Worm (Caenorhabditis elegans): Measurements from ENCODE around the gene oig-3.

DNA sequence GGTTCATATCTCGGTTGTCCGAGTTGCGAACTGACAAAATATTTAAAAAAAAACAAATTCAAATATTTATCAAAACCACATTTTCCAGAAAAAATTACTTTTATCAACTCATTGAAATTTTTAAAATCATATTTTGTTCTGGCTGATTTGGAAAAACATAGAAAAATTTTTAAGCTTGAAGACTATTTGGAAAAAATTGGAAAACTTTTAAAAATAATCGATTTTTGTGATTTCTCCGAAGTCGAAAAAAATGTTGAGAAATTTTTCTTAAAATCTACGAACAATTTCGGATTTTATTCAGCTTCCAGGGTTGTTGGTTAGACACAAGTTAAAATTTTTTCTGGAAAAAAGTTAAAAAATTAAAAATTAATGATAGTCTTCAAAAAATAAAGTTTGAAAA is 7.4 kb downstream of the oig-3 start, which contains the start of gene Y50E8A.5:
- no peak for TF ChIP-seq lsy-2 (tag; optimal IDR thresholded peaks at IDR 0.05)
- no peak for TF ChIP-seq unc-39 (tag; optimal IDR thresholded peaks at IDR 0.05)
- TF ChIP-seq nhr-76 (tag; optimal IDR thresholded peaks at IDR 0.05), result no peak
- no peak for TF ChIP-seq elt-3 (tag; optimal IDR thresholded peaks at IDR 0.05)
- TF ChIP-seq mls-2 (tag; optimal IDR thresholded peaks at IDR 0.05), result no peak
- TF ChIP-seq mep-1 (tag; optimal IDR thresholded peaks at IDR 0.05), result no peak
